Worm (Caenorhabditis elegans) whole organism, mixed stage, embryonic: ENCODE results near the gene spp-2.

Experiments
- M03D4.4 ChIP-seq: sonication (generic microtip); optimal IDR thresholded peaks from 2 replicates; lab custom pipeline; 2017; ENCODE audit warnings: mild to moderate bottlenecking, missing genetic modification characterization, missing compliant biosample characterization
- bed-3 ChIP-seq: fragments of 200-800 bp; sonication (Bioruptor generic); optimal IDR thresholded peaks from 3 replicates; lab custom pipeline; 2018; ENCODE audit warnings: mild to moderate bottlenecking, missing genetic modification characterization, moderate library complexity, missing compliant biosample characterization
- blmp-1 ChIP-seq: fragments of 150-350 bp; optimal IDR thresholded peaks from 2 replicates; lab custom pipeline; 2014; ENCODE audit warnings: missing biosample characterization, missing genetic modification characterization
- ceh-39 ChIP-seq: fragments of 150-350 bp; optimal IDR thresholded peaks from 2 replicates; lab custom pipeline; 2014; ENCODE audit warnings: missing biosample characterization, missing genetic modification characterization
- ceh-43 ChIP-seq: fragments of 200-800 bp; sonication (Bioruptor generic); optimal IDR thresholded peaks from 2 replicates; lab custom pipeline; 2018; ENCODE audit warnings: mild to moderate bottlenecking, missing genetic modification characterization, moderate library complexity, missing compliant biosample characterization
- ceh-83 ChIP-seq: fragments of 200-800 bp; sonication (Bioruptor generic); optimal IDR thresholded peaks from 2 replicates; lab custom pipeline; 2018; ENCODE audit warnings: mild to moderate bottlenecking, missing genetic modification characterization, missing compliant biosample characterization
- ces-1 ChIP-seq: fragments of 150-350 bp; optimal IDR thresholded peaks from 2 replicates; lab custom pipeline; 2014; ENCODE audit warnings: missing biosample characterization, missing genetic modification reagents, missing genetic modification characterization
- cnd-1 ChIP-seq: fragments of 200-800 bp; sonication (Bioruptor generic); optimal IDR thresholded peaks from 2 replicates; lab custom pipeline; 2018; ENCODE audit warnings: mild to moderate bottlenecking, missing genetic modification characterization, missing compliant biosample characterization
- drap-1 ChIP-seq: fragments of 200-800 bp; sonication (Bioruptor generic); optimal IDR thresholded peaks from 3 replicates; lab custom pipeline; 2018; ENCODE audit warnings: mild to moderate bottlenecking, missing genetic modification characterization, missing compliant biosample characterization
- elt-1 ChIP-seq: sonication (generic microtip); optimal IDR thresholded peaks from 2 replicates; lab custom pipeline; 2017; ENCODE audit warnings: missing genetic modification characterization, mild to moderate bottlenecking, missing compliant biosample characterization, antibody characterized with exemption, moderate library complexity, borderline replicate concordance; ENCODE audit not compliant: insufficient read depth
- elt-3 ChIP-seq: fragments of 150-350 bp; optimal IDR thresholded peaks from 2 replicates; lab custom pipeline; 2014; ENCODE audit warnings: missing biosample characterization, missing genetic modification characterization
- flh-1 ChIP-seq: fragments of 200-800 bp; sonication (Bioruptor generic); optimal IDR thresholded peaks from 2 replicates; lab custom pipeline; 2018; ENCODE audit warnings: mild to moderate bottlenecking, missing genetic modification characterization, moderate library complexity, missing compliant biosample characterization
- ham-2 ChIP-seq: fragments of 200-800 bp; sonication (Bioruptor generic); optimal IDR thresholded peaks from 2 replicates; lab custom pipeline; 2018; ENCODE audit warnings: mild to moderate bottlenecking, missing genetic modification characterization, missing compliant biosample characterization
- hlh-1 ChIP-seq: fragments of 150-350 bp; optimal IDR thresholded peaks from 2 replicates; lab custom pipeline; 2014; ENCODE audit warnings: missing biosample characterization, missing genetic modification reagents, missing genetic modification characterization
- lin-13 ChIP-seq: fragments of 150-350 bp; optimal IDR thresholded peaks from 2 replicates; lab custom pipeline; 2014; ENCODE audit warnings: missing biosample characterization, missing genetic modification characterization
- lin-32 ChIP-seq: fragments of 200-800 bp; sonication (Bioruptor generic); optimal IDR thresholded peaks from 2 replicates; lab custom pipeline; 2018; ENCODE audit warnings: mild to moderate bottlenecking, missing genetic modification characterization, missing compliant biosample characterization
- lsy-2 ChIP-seq: fragments of 150-350 bp; optimal IDR thresholded peaks from 2 replicates; lab custom pipeline; 2014; ENCODE audit warnings: missing biosample characterization, missing genetic modification characterization
- mab-5 ChIP-seq: fragments of 150-350 bp; optimal IDR thresholded peaks from 2 replicates; lab custom pipeline; 2014; ENCODE audit warnings: missing biosample characterization, missing genetic modification characterization
- mep-1 ChIP-seq: fragments of 150-350 bp; optimal IDR thresholded peaks from 2 replicates; lab custom pipeline; 2017; ENCODE audit warnings: missing biosample characterization, missing genetic modification reagents, missing genetic modification characterization, inconsistent platforms
- mls-2 ChIP-seq: sonication (generic microtip); optimal IDR thresholded peaks from 2 replicates; lab custom pipeline; 2016; ENCODE audit warnings: mild to moderate bottlenecking, missing genetic modification characterization, moderate library complexity, missing compliant biosample characterization
- nhr-12 ChIP-seq: fragments of 150-350 bp; optimal IDR thresholded peaks from 2 replicates; lab custom pipeline; 2014; ENCODE audit warnings: missing biosample characterization, missing genetic modification characterization
- nhr-2 ChIP-seq: fragments of 150-350 bp; optimal IDR thresholded peaks from 2 replicates; lab custom pipeline; 2014; ENCODE audit warnings: missing biosample characterization, missing genetic modification characterization
- nhr-237 ChIP-seq: fragments of 150-350 bp; optimal IDR thresholded peaks from 2 replicates; lab custom pipeline; 2014; ENCODE audit warnings: missing biosample characterization, missing genetic modification characterization
- nhr-28 ChIP-seq: fragments of 150-350 bp; optimal IDR thresholded peaks from 2 replicates; lab custom pipeline; 2014; ENCODE audit warnings: missing biosample characterization, missing genetic modification characterization
- nhr-76 ChIP-seq: sonication (generic microtip); optimal IDR thresholded peaks from 2 replicates; lab custom pipeline; 2017; ENCODE audit warnings: missing biosample characterization, missing genetic modification characterization
- pha-4 ChIP-seq: fragments of 150-350 bp; optimal IDR thresholded peaks from 2 replicates; lab custom pipeline; 2018; ENCODE audit warnings: missing biosample characterization, missing genetic modification reagents, missing genetic modification characterization
- sem-2 ChIP-seq: fragments of 200-800 bp; sonication (Bioruptor generic); optimal IDR thresholded peaks from 2 replicates; lab custom pipeline; 2018; ENCODE audit warnings: mild to moderate bottlenecking, missing genetic modification characterization, missing compliant biosample characterization
- snpc-4 ChIP-seq: fragments of 150-350 bp; optimal IDR thresholded peaks from 2 replicates; lab custom pipeline; 2014; ENCODE audit warnings: missing biosample characterization, missing genetic modification characterization
- sptf-1 ChIP-seq: sonication (generic microtip); optimal IDR thresholded peaks from 2 replicates; lab custom pipeline; 2017; ENCODE audit warnings: mild to moderate bottlenecking, missing genetic modification characterization, moderate library complexity, missing compliant biosample characterization
- tbx-8 ChIP-seq: fragments of 200-800 bp; sonication (Bioruptor generic); optimal IDR thresholded peaks from 2 replicates; lab custom pipeline; 2018; ENCODE audit warnings: mild to moderate bottlenecking, missing genetic modification characterization, moderate library complexity, missing compliant biosample characterization
- unc-120 ChIP-seq: sonication (generic microtip); optimal IDR thresholded peaks from 2 replicates; lab custom pipeline; 2017; ENCODE audit warnings: missing genetic modification characterization, missing compliant biosample characterization; ENCODE audit not compliant: poor library complexity, severe bottlenecking
- unc-39 ChIP-seq: fragments of 150-350 bp; optimal IDR thresholded peaks from 2 replicates; lab custom pipeline; 2014; ENCODE audit warnings: missing biosample characterization, missing genetic modification characterization
- unc-62 ChIP-seq: fragments of 150-350 bp; optimal IDR thresholded peaks from 2 replicates; lab custom pipeline; 2014; ENCODE audit warnings: missing biosample characterization, missing genetic modification reagents, missing genetic modification characterization
- zip-8 ChIP-seq: fragments of 150-350 bp; optimal IDR thresholded peaks from 2 replicates; lab custom pipeline; 2014; ENCODE audit warnings: missing biosample characterization, missing genetic modification characterization
- ztf-11 ChIP-seq: fragments of 150-350 bp; optimal IDR thresholded peaks from 2 replicates; lab custom pipeline; 2014; ENCODE audit warnings: missing biosample characterization, missing genetic modification characterization

The spp-2 gene

ce11 chrX:7340915-7341559, 24.4 kb upstream of the spp-2 start, which contains the start of gene C07D8.6:
C07D8.6 (plus strand) TSS chrX:7341509.
- peak; percentile 62 for TF ChIP-seq hlh-1 (tag; lab: Kevin White, UChicago)
- no peak for TF ChIP-seq ces-1 (GFP tag; lab: Kevin White, UChicago)
- no peak for TF ChIP-seq tbx-8 (GFP tag; lab: Kevin White, UChicago)
- no peak for TF ChIP-seq ceh-83 (GFP tag; lab: Kevin White, UChicago)
- TF ChIP-seq flh-1 (GFP tag; lab: Kevin White, UChicago) = no peak
- TF ChIP-seq bed-3 (GFP tag; lab: Kevin White, UChicago) = no peak
- peak; percentile 1 for TF ChIP-seq unc-120 (tag; lab: Kevin White, UChicago)
- peak; percentile 24 for TF ChIP-seq unc-62 (GFP tag; lab: Kevin White, UChicago)
- TF ChIP-seq drap-1 (GFP tag; lab: Kevin White, UChicago) = no peak
- no peak for TF ChIP-seq sptf-1 (tag; lab: Kevin White, UChicago)

ce11 chrX:7340394-7340793, 23.8 kb upstream of the spp-2 start:
- no peak for TF ChIP-seq pha-4 (tag; lab: Kevin White, UChicago)
- peak; percentile 4 for TF ChIP-seq zip-8 (tag; lab: Kevin White, UChicago)

DNA sequence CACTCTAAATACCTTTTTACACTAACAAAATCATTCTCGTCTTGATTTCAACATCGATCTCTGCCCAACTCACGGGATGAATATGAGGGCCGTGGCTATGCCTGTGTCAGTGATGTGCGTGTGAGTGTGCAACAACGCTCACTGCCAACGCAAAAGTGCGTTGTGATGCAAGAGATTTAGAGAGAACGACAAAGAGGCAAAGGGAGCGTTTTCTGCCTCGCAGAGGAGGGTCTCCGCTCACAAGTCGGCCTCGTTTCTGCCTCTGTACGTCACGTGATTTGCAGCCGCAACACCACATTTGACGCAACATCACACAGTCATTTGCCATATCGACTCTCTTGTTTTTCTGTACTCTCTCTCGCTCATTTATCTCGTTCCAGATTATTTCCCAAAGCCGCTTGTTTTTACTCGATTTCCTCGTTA, 17.7 kb upstream of the spp-2 start, which contains the start of gene epg-7:
Gene epg-7 (plus strand): TSS at position 413 of the 423 bp plus-strand sequence.
- TF ChIP-seq elt-1 (tag; lab: Kevin White, UChicago) (peak; percentile 26), blmp-1 (tag; lab: Kevin White, UChicago) (no peak), unc-39 (tag; lab: Kevin White, UChicago) (no peak), lin-13 (peak; percentile 79), M03D4.4 (tag; lab: Kevin White, UChicago) (no peak), nhr-2 (tag; lab: Kevin White, UChicago) (peak; percentile 49), nhr-28 (tag; lab: Kevin White, UChicago) (no peak), ceh-39 (tag; lab: Kevin White, UChicago) (peak; percentile 78), nhr-76 (tag; lab: Kevin White, UChicago) (no peak), tbx-8 (GFP tag; lab: Kevin White, UChicago) (no peak), ztf-11 (tag; lab: Kevin White, UChicago) (peak; percentile 36), mls-2 (tag; lab: Kevin White, UChicago) (peak; percentile 64), pha-4 (tag; lab: Kevin White, UChicago) (peak; percentile 90), unc-62 (GFP tag; lab: Kevin White, UChicago) (peak; percentile 74), zip-8 (tag; lab: Kevin White, UChicago) (peak; percentile 10), lsy-2 (tag; lab: Kevin White, UChicago) (peak; percentile 68), snpc-4 (tag; lab: Kevin White, UChicago) (no peak), nhr-237 (tag; lab: Kevin White, UChicago) (peak; percentile 77), mab-5 (tag; lab: Kevin White, UChicago) (no peak), hlh-1 (tag; lab: Kevin White, UChicago) (peak; percentile 82), ceh-83 (GFP tag; lab: Kevin White, UChicago) (no peak), elt-3 (no peak), lin-32 (GFP tag; lab: Kevin White, UChicago) (peak; percentile 35), mep-1 (peak; percentile 84), ham-2 (peak; percentile 61), nhr-12 (tag; lab: Kevin White, UChicago) (no peak), flh-1 (GFP tag; lab: Kevin White, UChicago) (no peak), sem-2 (no peak), sptf-1 (tag; lab: Kevin White, UChicago) (peak; percentile 28), bed-3 (GFP tag; lab: Kevin White, UChicago) (no peak), ces-1 (GFP tag; lab: Kevin White, UChicago) (peak; percentile 67), cnd-1 (peak; percentile 66), drap-1 (GFP tag; lab: Kevin White, UChicago) (peak; percentile 52), ceh-43 (GFP tag; lab: Kevin White, UChicago) (no peak), unc-120 (tag; lab: Kevin White, UChicago) (peak; percentile 93)
